Worm (Caenorhabditis elegans): ENCODE measurements around the gene C02B4.3.

DNA sequence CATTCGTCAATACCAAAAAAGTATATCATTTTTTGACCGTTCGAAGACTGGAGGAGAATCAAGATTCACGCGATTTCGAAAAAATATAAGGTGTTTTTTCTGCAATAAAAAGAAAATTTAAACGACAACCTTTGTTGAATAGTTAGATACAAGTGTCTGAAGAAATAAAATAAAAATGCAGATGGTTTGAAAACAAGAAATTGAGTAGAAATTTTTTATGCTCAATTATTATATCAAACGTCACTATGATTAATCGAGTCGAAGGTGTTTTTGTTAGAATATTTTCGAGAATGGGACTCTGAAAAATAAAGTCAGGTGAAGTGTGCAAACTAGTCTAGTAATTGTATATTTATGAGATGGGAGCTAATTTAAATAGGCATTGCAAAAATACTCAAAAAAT is 19.2 kb downstream of the C02B4.3 start, which contains the start of gene R09A8.5:
- TF ChIP-seq nhr-12 (tag; optimal IDR thresholded peaks at IDR 0.05) (no peak), blmp-1 (tag; optimal IDR thresholded peaks at IDR 0.05) (no peak), pag-3 (tag; optimal IDR thresholded peaks at IDR 0.05; ENCODE audit: borderline replicate concordance, insufficient read depth) (no peak), unc-130 (tag; optimal IDR thresholded peaks at IDR 0.05) (no peak), pqm-1 (tag; optimal IDR thresholded peaks at IDR 0.05) (no peak), lsy-2 (tag; optimal IDR thresholded peaks at IDR 0.05) (no peak), aly-2 (tag; optimal IDR thresholded peaks at IDR 0.05) (no peak), nhr-90 (tag; optimal IDR thresholded peaks at IDR 0.05; ENCODE audit: poor library complexity) (no peak), nhr-11 (tag; optimal IDR thresholded peaks at IDR 0.05) (no peak), fos-1 (tag; optimal IDR thresholded peaks at IDR 0.05) (no peak), unc-86 (tag; optimal IDR thresholded peaks at IDR 0.05) (no peak), unc-62 (GFP tag; optimal IDR thresholded peaks at IDR 0.05) (no peak), alr-1 (tag; optimal IDR thresholded peaks at IDR 0.05; ENCODE audit: borderline replicate concordance) (no peak)
